Worm (Caenorhabditis elegans) whole organism, L4/young adult: Measurements from ENCODE around the gene arx-5.

ENCODE experiments used
- W03F9.2 ChIP-seq: fragments of 150-350 bp; optimal IDR thresholded peaks from 2 replicates; lab custom pipeline; 2014; ENCODE audit warnings: missing biosample characterization, missing genetic modification characterization
- dao-5 ChIP-seq: sonication (generic microtip); optimal IDR thresholded peaks from 2 replicates; lab custom pipeline; 2016; ENCODE audit warnings: missing genotype, missing genetic modification characterization, moderate library complexity, missing compliant biosample characterization
- him-1 ChIP-seq: sonication (generic microtip); optimal IDR thresholded peaks from 2 replicates; lab custom pipeline; 2016; ENCODE audit warnings: missing genotype, missing genetic modification reagents, missing genetic modification characterization, missing compliant biosample characterization

arx-5 gene

ce11 chrIII:12833079-12833478 is 15.2 kb upstream of the arx-5 start:
- TF ChIP-seq dao-5 (no peak), W03F9.2 (tag; lab: Kevin White, UChicago) (no peak), him-1 (tag; lab: Kevin White, UChicago) (no peak)

ce11 chrIII:12831696-12832095 is 13.8 kb upstream of the arx-5 start:
- TF ChIP-seq him-1 (tag; lab: Kevin White, UChicago) (no peak), W03F9.2 (tag; lab: Kevin White, UChicago) (no peak), dao-5 (no peak)

ce11 chrIII:12829068-12829467 is 11.2 kb upstream of the arx-5 start, which contains the start of gene Y37D8A.3:
TSS of gene Y37D8A.3 (plus strand) at chrIII:12829368.
- TF ChIP-seq W03F9.2 (tag; lab: Kevin White, UChicago): no peak
- TF ChIP-seq him-1 (tag; lab: Kevin White, UChicago): no peak
- TF ChIP-seq dao-5: no peak

- TF ChIP-seq him-1 (tag; lab: Kevin White, UChicago) (no peak), dao-5 (no peak)
Observed at ce11 chrIII:12822608-12823261, 4.8 kb upstream of the arx-5 start.

ce11 chrIII:12821331-12821730 is 3.4 kb upstream of the arx-5 start:
- TF ChIP-seq him-1 (tag; lab: Kevin White, UChicago): no peak
- no peak for TF ChIP-seq W03F9.2 (tag; lab: Kevin White, UChicago)
- TF ChIP-seq dao-5: no peak

- TF ChIP-seq dao-5 (no peak), him-1 (tag; lab: Kevin White, UChicago) (no peak), W03F9.2 (tag; lab: Kevin White, UChicago) (no peak)
Observed at ce11 chrIII:12819909-12820308, 2.0 kb upstream of the arx-5 start, which contains the start of the genes Y37D8A.2 and Y37D8A.25. TSS of gene Y37D8A.2 (plus strand) at chrIII:12820193. TSS of gene Y37D8A.25 (minus strand) at chrIII:12820253.

- TF ChIP-seq him-1 (tag; lab: Kevin White, UChicago) (no peak), W03F9.2 (tag; lab: Kevin White, UChicago) (no peak), dao-5 (no peak)
Observed at ce11 chrIII:12819148-12819547, 1.2 kb upstream of the arx-5 start.

- no peak for TF ChIP-seq dao-5
Observed at ce11 chrIII:12813193-12813592, 4.7 kb downstream of the arx-5 start, which contains the start of gene BE10.4. TSS of gene BE10.4 (plus strand) at chrIII:12813493.

- TF ChIP-seq him-1 (tag; lab: Kevin White, UChicago) (no peak), dao-5 (no peak), W03F9.2 (tag; lab: Kevin White, UChicago) (no peak)
Observed at ce11 chrIII:12807726-12808125, 10.2 kb downstream of the arx-5 start, which contains the start of gene BE10.3. TSS of gene BE10.3 (plus strand) at chrIII:12808026.

- no peak for TF ChIP-seq dao-5
Observed at ce11 chrIII:12806712-12807111, 11.2 kb downstream of the arx-5 start, which contains the start of gene BE10.5. TSS of gene BE10.5 (minus strand) at chrIII:12806812.

ce11 chrIII:12800529-12800928 is 17.4 kb downstream of the arx-5 start:
- TF ChIP-seq dao-5 (no peak), him-1 (tag; lab: Kevin White, UChicago) (no peak), W03F9.2 (tag; lab: Kevin White, UChicago) (no peak)

- TF ChIP-seq dao-5 (no peak), W03F9.2 (tag; lab: Kevin White, UChicago) (no peak), him-1 (tag; lab: Kevin White, UChicago) (no peak)
Observed at ce11 chrIII:12798469-12798868, 19.4 kb downstream of the arx-5 start, which contains the start of gene agmo-1. TSS of gene agmo-1 (minus strand) at chrIII:12798569.

- TF ChIP-seq W03F9.2 (tag; lab: Kevin White, UChicago) (no peak), dao-5 (no peak), him-1 (tag; lab: Kevin White, UChicago) (no peak)
Observed at ce11 chrIII:12794200-12794599, 23.7 kb downstream of the arx-5 start.

ce11 chrIII:12789420-12789819 is 28.5 kb downstream of the arx-5 start, which contains the start of gene BE10.1:
TSS of gene BE10.1 (minus strand) at chrIII:12789520.
- TF ChIP-seq W03F9.2 (tag; lab: Kevin White, UChicago): no peak
- no peak for TF ChIP-seq him-1 (tag; lab: Kevin White, UChicago)
- no peak for TF ChIP-seq dao-5

ce11 chrIII:12788239-12788638 is 29.7 kb downstream of the arx-5 start:
- TF ChIP-seq W03F9.2 (tag; lab: Kevin White, UChicago): no peak
- no peak for TF ChIP-seq dao-5
- TF ChIP-seq him-1 (tag; lab: Kevin White, UChicago): no peak
